Fruit fly (Drosophila melanogaster): ENCODE measurements around the gene Uqcc1.

The Uqcc1 gene

dm6 chr3L:6943948-6944319 lies 14.0 kb downstream of the Uqcc1 start:
- no peak for TF ChIP-seq CG11762 (GFP tag; optimal IDR thresholded peaks at IDR 0.05; ENCODE audit: insufficient read depth)
- no peak for TF ChIP-seq pdm3 (GFP tag; optimal IDR thresholded peaks at IDR 0.05)
- no peak for TF ChIP-seq CG32006 (GFP tag; optimal IDR thresholded peaks at IDR 0.05)
- TF ChIP-seq Hr4 (GFP tag; optimal IDR thresholded peaks at IDR 0.05): no peak
- no peak for TF ChIP-seq CG34406 (GFP tag; optimal IDR thresholded peaks at IDR 0.05)
- TF ChIP-seq CG8319 (GFP tag; optimal IDR thresholded peaks at IDR 0.05): no peak

DNA sequence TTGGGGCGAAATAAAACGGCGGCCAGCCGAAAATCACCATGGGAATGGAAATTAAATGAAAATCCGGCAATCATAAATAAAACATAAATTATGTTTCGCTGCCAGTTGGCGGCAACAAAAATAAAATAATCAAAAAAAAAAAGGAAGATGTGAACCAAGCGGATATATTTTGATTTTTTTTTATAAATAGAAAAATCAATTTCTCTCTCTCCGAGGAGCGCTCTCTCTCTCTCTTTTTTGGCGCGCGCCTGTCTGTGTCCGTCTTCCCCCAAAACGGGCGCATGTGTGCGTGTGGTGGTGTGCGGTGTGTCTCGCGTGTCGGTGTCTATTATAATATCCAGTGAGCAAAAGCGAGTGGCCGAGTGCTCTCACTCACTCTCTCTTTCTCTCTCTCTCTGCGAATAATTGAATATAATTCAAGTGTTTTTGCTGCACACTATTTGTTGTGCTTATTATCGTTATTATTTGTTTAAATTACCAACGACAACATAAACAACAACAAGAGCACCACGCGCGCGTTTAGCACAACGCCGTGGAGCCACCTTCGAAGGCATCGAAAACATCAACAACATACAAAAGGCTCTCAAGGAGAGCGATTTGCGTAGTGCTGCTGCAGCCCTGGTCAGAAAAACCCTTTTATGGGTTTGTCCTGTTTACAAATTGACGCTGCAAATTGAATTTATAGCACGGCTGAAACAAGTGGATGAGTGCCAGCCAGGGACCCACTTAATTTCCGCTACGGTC lies 14.5 kb downstream of the Uqcc1 start:
- no peak for TF ChIP-seq Hr4 (GFP tag; optimal IDR thresholded peaks at IDR 0.05)
- peak in 1 of 2 experiments; percentile 11 for TF ChIP-seq salr (GFP tag; optimal IDR thresholded peaks at IDR 0.05)
- TF ChIP-seq CG8119 (GFP tag; IDR thresholded peaks at IDR 0.05): peak; percentile 20; the same call in 1 of the 3 replicates
- TF ChIP-seq eg (GFP tag; IDR thresholded peaks at IDR 0.05): peak; percentile 35; the same call in 2 of the 3 replicates
- TF ChIP-seq CG6276 (GFP tag; optimal IDR thresholded peaks at IDR 0.05): peak; percentile 55
- no peak for TF ChIP-seq achi (GFP tag; optimal IDR thresholded peaks at IDR 0.05)
- TF ChIP-seq CG32006 (GFP tag; optimal IDR thresholded peaks at IDR 0.05): peak; percentile 9
- TF ChIP-seq CG15336 (GFP tag; IDR thresholded peaks at IDR 0.05): peak; percentile 61
- TF ChIP-seq Eip78C (GFP tag): peak; percentile 14
- TF ChIP-seq lz (GFP tag; optimal IDR thresholded peaks at IDR 0.05): no peak

dm6 chr3L:6942831-6943114 lies 15.1 kb downstream of the Uqcc1 start, which contains the start of gene tow:
tow (plus strand) TSS chr3L:6942856.
- TF ChIP-seq lz (GFP tag; optimal IDR thresholded peaks at IDR 0.05) (no peak), svp (GFP tag) (no peak), eg (GFP tag; IDR thresholded peaks at IDR 0.05) (no peak), Hr4 (GFP tag; optimal IDR thresholded peaks at IDR 0.05) (no peak), CG6808 (GFP tag; optimal IDR thresholded peaks at IDR 0.05) (no peak), CG6792 (GFP tag; optimal IDR thresholded peaks at IDR 0.05) (no peak), CG1621 (tag; optimal IDR thresholded peaks at IDR 0.05) (no peak), Blimp-1 (GFP tag; optimal IDR thresholded peaks at IDR 0.05) (no peak), Hr39 (GFP tag; optimal IDR thresholded peaks at IDR 0.05) (no peak), CG10669 (GFP tag; optimal IDR thresholded peaks at IDR 0.05) (no peak)

- TF ChIP-seq Eip78C (GFP tag) (peak; percentile 21), spab (GFP tag; optimal IDR thresholded peaks at IDR 0.05) (no peak)
Measured at dm6 chr3L:6942103-6942830, 15.6 kb downstream of the Uqcc1 start.

DNA sequence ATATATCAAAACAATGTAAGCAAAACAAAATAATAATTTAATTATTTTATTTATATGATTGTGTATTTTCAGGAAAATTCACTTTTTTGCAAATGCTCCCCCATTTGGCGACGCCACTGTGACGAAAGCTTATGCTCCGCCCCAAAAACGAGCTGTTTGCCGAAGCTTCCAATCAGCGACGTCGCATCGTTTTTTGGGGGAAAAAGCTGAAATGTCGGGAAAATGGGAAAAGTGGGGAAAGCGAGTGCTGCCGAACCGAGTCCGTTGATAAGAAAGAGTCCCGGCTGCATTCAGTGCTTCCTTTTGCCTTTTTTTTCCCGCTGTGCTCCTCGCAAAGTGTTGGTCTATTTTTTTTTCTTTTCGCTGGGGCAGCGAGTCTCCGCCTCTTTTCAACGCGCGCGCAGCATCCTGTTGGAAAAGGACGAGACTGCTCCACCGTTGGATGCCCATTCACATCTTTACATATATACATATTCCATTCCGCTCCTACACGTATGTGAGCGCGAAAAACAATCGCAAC lies 23.0 kb downstream of the Uqcc1 start:
- TF ChIP-seq salr (GFP tag; optimal IDR thresholded peaks at IDR 0.05) (no peak), Ets21C (GFP tag; optimal IDR thresholded peaks at IDR 0.05) (no peak), CG8319 (GFP tag; optimal IDR thresholded peaks at IDR 0.05) (no peak), Gug (GFP tag; IDR thresholded peaks at IDR 0.05) (0 out of 2 replicates have a peak, but pooled peaks have one; percentile 13), eg (GFP tag; IDR thresholded peaks at IDR 0.05) (peak; percentile 73), CG6854 (GFP tag; optimal IDR thresholded peaks at IDR 0.05) (no peak), OdsH (GFP tag; optimal IDR thresholded peaks at IDR 0.05) (no peak), spab (GFP tag; optimal IDR thresholded peaks at IDR 0.05) (no peak), CG6163 (GFP tag; IDR thresholded peaks at IDR 0.05) (peak; percentile 65; the same call in 2 of the 3 replicates), CG6808 (GFP tag; optimal IDR thresholded peaks at IDR 0.05) (peak; percentile 11), ss (GFP tag; optimal IDR thresholded peaks at IDR 0.05) (peak in 1 of 2 experiments; percentile 39), CG8119 (GFP tag; IDR thresholded peaks at IDR 0.05) (peak; percentile 63)

- TF ChIP-seq fd85E (GFP tag; optimal IDR thresholded peaks at IDR 0.05): no peak
- no peak for TF ChIP-seq CG11762 (GFP tag; optimal IDR thresholded peaks at IDR 0.05; ENCODE audit: insufficient read depth)
- TF ChIP-seq Sox15 (GFP tag; optimal IDR thresholded peaks at IDR 0.05): no peak
- TF ChIP-seq Hr39 (GFP tag; optimal IDR thresholded peaks at IDR 0.05): no peak
- TF ChIP-seq fd59A (GFP tag; optimal IDR thresholded peaks at IDR 0.05): no peak
- TF ChIP-seq svp (GFP tag): no peak
- no peak for TF ChIP-seq CG6276 (GFP tag; optimal IDR thresholded peaks at IDR 0.05)
- no peak for TF ChIP-seq Ets96B (tag; optimal IDR thresholded peaks at IDR 0.05)
- no peak for TF ChIP-seq topi (GFP tag; optimal IDR thresholded peaks at IDR 0.05)
- no peak for TF ChIP-seq CG6808 (GFP tag; optimal IDR thresholded peaks at IDR 0.05)
- no peak for TF ChIP-seq CG3919 (GFP tag; optimal IDR thresholded peaks at IDR 0.05)
- no peak for TF ChIP-seq CG8119 (GFP tag; IDR thresholded peaks at IDR 0.05)
- TF ChIP-seq CG15336 (GFP tag; IDR thresholded peaks at IDR 0.05): no peak
- TF ChIP-seq Sox102F (GFP tag; optimal IDR thresholded peaks at IDR 0.05): no peak
Measured at dm6 chr3L:6932626-6933025, 25.3 kb downstream of the Uqcc1 start, which contains the start of gene CG14820. CG14820 (plus strand) TSS chr3L:6932926.
